Worm (Caenorhabditis elegans): ENCODE data around the gene Y38E10A.3.

The Y38E10A.3 gene

ce11 chrII:12565851-12566250 is 8.7 kb downstream of the Y38E10A.3 start, which contains the start of gene F49C5.7:
F49C5.7 (plus strand) TSS chrII:12566151.
- TF ChIP-seq ref-1 (GFP tag; conservative IDR thresholded peaks at IDR 0.05) (no peak), T22C8.4 (GFP tag; IDR thresholded peaks at IDR 0.05) (no peak)

DNA sequence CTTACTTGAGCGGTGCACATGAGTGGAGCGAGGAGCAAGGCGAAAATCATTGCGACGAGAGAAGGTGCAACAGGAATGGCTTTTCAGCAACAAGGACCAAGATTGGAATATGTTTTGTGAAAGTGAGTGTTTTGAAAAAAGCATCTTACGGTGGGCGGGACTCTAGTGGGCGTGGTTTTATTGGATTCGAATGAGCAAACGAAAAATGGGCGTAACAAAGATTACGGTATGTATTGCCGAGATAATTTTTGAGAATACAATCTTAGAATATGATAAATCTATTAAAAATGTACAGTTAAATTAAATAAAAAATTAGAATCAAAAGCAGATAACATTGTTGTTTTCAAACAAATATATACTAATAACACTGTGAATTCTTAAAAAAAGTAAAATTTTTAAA is 14.4 kb downstream of the Y38E10A.3 start, which contains the start of gene F49C5.12:
F49C5.12 (minus strand) TSS at position 101 of the 400 bp plus-strand sequence.
- TF ChIP-seq T22C8.4 (GFP tag; IDR thresholded peaks at IDR 0.05): no peak
- no peak for TF ChIP-seq tab-1 (GFP tag; IDR thresholded peaks at IDR 0.05)
- TF ChIP-seq ztf-29 (GFP tag; IDR thresholded peaks at IDR 0.05): no peak
- no peak for TF ChIP-seq flt-1 (GFP tag; IDR thresholded peaks at IDR 0.05)
- TF ChIP-seq med-1 (GFP tag; optimal IDR thresholded peaks at IDR 0.05; ENCODE audit: insufficient read depth): no peak
- no peak for TF ChIP-seq cog-1 (tag; optimal IDR thresholded peaks at IDR 0.05)
- no peak for TF ChIP-seq ztf-23 (GFP tag; IDR thresholded peaks at IDR 0.05)
- no peak for TF ChIP-seq ref-1 (GFP tag; conservative IDR thresholded peaks at IDR 0.05)
- no peak for TF ChIP-seq klf-2 (GFP tag; conservative IDR thresholded peaks at IDR 0.05)

- TF ChIP-seq tab-1 (GFP tag; IDR thresholded peaks at IDR 0.05): no peak
- TF ChIP-seq ztf-23 (GFP tag; IDR thresholded peaks at IDR 0.05): no peak
- no peak for TF ChIP-seq klf-2 (GFP tag; conservative IDR thresholded peaks at IDR 0.05)
- TF ChIP-seq cog-1 (tag; optimal IDR thresholded peaks at IDR 0.05): no peak
- no peak for TF ChIP-seq ztf-29 (GFP tag; IDR thresholded peaks at IDR 0.05)
- no peak for TF ChIP-seq T22C8.4 (GFP tag; IDR thresholded peaks at IDR 0.05)
- no peak for TF ChIP-seq med-1 (GFP tag; optimal IDR thresholded peaks at IDR 0.05; ENCODE audit: insufficient read depth)
These were observed 19.0 kb downstream of the Y38E10A.3 start, which contains the start of gene F49C5.11 for ce11 chrII:12555579-12555978. F49C5.11 (plus strand) TSS chrII:12555879.

- TF ChIP-seq klf-2 (GFP tag; conservative IDR thresholded peaks at IDR 0.05) (no peak), T22C8.4 (GFP tag; IDR thresholded peaks at IDR 0.05) (no peak), ref-1 (GFP tag; conservative IDR thresholded peaks at IDR 0.05) (no peak), ztf-23 (GFP tag; IDR thresholded peaks at IDR 0.05) (no peak), ztf-29 (GFP tag; IDR thresholded peaks at IDR 0.05) (no peak), med-1 (GFP tag; optimal IDR thresholded peaks at IDR 0.05; ENCODE audit: insufficient read depth) (no peak), tab-1 (GFP tag; IDR thresholded peaks at IDR 0.05) (no peak), flt-1 (GFP tag; IDR thresholded peaks at IDR 0.05) (no peak), cog-1 (tag; optimal IDR thresholded peaks at IDR 0.05) (no peak)
These were observed 23.6 kb downstream of the Y38E10A.3 start for ce11 chrII:12550940-12551339.

- TF ChIP-seq tab-1 (GFP tag; IDR thresholded peaks at IDR 0.05): no peak
- TF ChIP-seq cog-1 (tag; optimal IDR thresholded peaks at IDR 0.05): no peak
- no peak for TF ChIP-seq med-1 (GFP tag; optimal IDR thresholded peaks at IDR 0.05; ENCODE audit: insufficient read depth)
- no peak for TF ChIP-seq ztf-29 (GFP tag; IDR thresholded peaks at IDR 0.05)
- TF ChIP-seq ref-1 (GFP tag; conservative IDR thresholded peaks at IDR 0.05): no peak
- TF ChIP-seq ztf-23 (GFP tag; IDR thresholded peaks at IDR 0.05): no peak
- TF ChIP-seq T22C8.4 (GFP tag; IDR thresholded peaks at IDR 0.05): no peak
- TF ChIP-seq flt-1 (GFP tag; IDR thresholded peaks at IDR 0.05): no peak
- TF ChIP-seq klf-2 (GFP tag; conservative IDR thresholded peaks at IDR 0.05): no peak
These were observed 25.0 kb downstream of the Y38E10A.3 start for ce11 chrII:12549613-12550012.

ce11 chrII:12547547-12547946 is 27.0 kb downstream of the Y38E10A.3 start, which contains the start of gene F49C5.16:
F49C5.16 (plus strand) TSS chrII:12547847.
- TF ChIP-seq cog-1 (tag; optimal IDR thresholded peaks at IDR 0.05): no peak
- no peak for TF ChIP-seq T22C8.4 (GFP tag; IDR thresholded peaks at IDR 0.05)
- TF ChIP-seq ztf-29 (GFP tag; IDR thresholded peaks at IDR 0.05): no peak

ce11 chrII:12546413-12546812 is 28.2 kb downstream of the Y38E10A.3 start, which contains the start of the genes F49C5.5 and F49C5.10:
F49C5.5 (minus strand) TSS chrII:12546513.
F49C5.10 (plus strand) TSS chrII:12546756.
- no peak for TF ChIP-seq klf-2 (GFP tag; conservative IDR thresholded peaks at IDR 0.05)
- TF ChIP-seq ztf-23 (GFP tag; IDR thresholded peaks at IDR 0.05): no peak
- no peak for TF ChIP-seq ref-1 (GFP tag; conservative IDR thresholded peaks at IDR 0.05)
- TF ChIP-seq cog-1 (tag; optimal IDR thresholded peaks at IDR 0.05): no peak
- no peak for TF ChIP-seq flt-1 (GFP tag; IDR thresholded peaks at IDR 0.05)
- no peak for TF ChIP-seq T22C8.4 (GFP tag; IDR thresholded peaks at IDR 0.05)
- no peak for TF ChIP-seq tab-1 (GFP tag; IDR thresholded peaks at IDR 0.05)
- TF ChIP-seq med-1 (GFP tag; optimal IDR thresholded peaks at IDR 0.05; ENCODE audit: insufficient read depth): no peak
- TF ChIP-seq ztf-29 (GFP tag; IDR thresholded peaks at IDR 0.05): no peak

ce11 chrII:12544533-12544932 is 30.0 kb downstream of the Y38E10A.3 start, which contains the start of gene F49C5.9:
F49C5.9 (minus strand) TSS chrII:12544633.
- no peak for TF ChIP-seq flt-1 (GFP tag; IDR thresholded peaks at IDR 0.05)
- TF ChIP-seq med-1 (GFP tag; optimal IDR thresholded peaks at IDR 0.05; ENCODE audit: insufficient read depth): no peak
- no peak for TF ChIP-seq cog-1 (tag; optimal IDR thresholded peaks at IDR 0.05)
- no peak for TF ChIP-seq ztf-29 (GFP tag; IDR thresholded peaks at IDR 0.05)
- no peak for TF ChIP-seq klf-2 (GFP tag; conservative IDR thresholded peaks at IDR 0.05)
- no peak for TF ChIP-seq ztf-23 (GFP tag; IDR thresholded peaks at IDR 0.05)
- no peak for TF ChIP-seq tab-1 (GFP tag; IDR thresholded peaks at IDR 0.05)
- no peak for TF ChIP-seq T22C8.4 (GFP tag; IDR thresholded peaks at IDR 0.05)
- TF ChIP-seq ref-1 (GFP tag; conservative IDR thresholded peaks at IDR 0.05): no peak

ce11 chrII:12542594-12542997 is 32.0 kb downstream of the Y38E10A.3 start:
- TF ChIP-seq cog-1 (tag; optimal IDR thresholded peaks at IDR 0.05) (no peak), tab-1 (GFP tag; IDR thresholded peaks at IDR 0.05) (no peak), ref-1 (GFP tag; conservative IDR thresholded peaks at IDR 0.05) (no peak), med-1 (GFP tag; optimal IDR thresholded peaks at IDR 0.05; ENCODE audit: insufficient read depth) (no peak), klf-2 (GFP tag; conservative IDR thresholded peaks at IDR 0.05) (no peak), flt-1 (GFP tag; IDR thresholded peaks at IDR 0.05) (no peak), T22C8.4 (GFP tag; IDR thresholded peaks at IDR 0.05) (no peak), ztf-23 (GFP tag; IDR thresholded peaks at IDR 0.05) (no peak), ztf-29 (GFP tag; IDR thresholded peaks at IDR 0.05) (no peak)

DNA sequence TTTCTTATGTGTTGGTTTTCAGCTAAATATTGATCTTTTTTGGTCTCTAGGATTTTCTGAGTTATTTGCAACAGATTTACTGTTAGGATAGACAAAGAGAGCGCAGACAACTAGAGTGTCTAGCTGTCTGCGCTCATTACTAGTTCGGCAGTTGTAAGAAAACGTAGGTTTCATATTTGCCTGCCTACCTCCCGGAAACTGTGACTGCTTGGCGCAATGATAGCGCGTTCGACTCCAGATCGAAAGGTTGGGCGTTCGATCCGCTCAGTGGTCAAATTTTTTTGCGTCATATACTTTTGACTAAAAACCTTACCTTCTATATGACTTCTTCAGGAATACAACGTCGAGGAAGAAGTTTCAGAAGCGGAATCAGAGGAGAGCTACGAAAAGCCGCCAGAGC is 35.2 kb downstream of the Y38E10A.3 start:
- no peak for TF ChIP-seq T22C8.4 (GFP tag; IDR thresholded peaks at IDR 0.05)
- TF ChIP-seq cog-1 (tag; optimal IDR thresholded peaks at IDR 0.05): no peak
- TF ChIP-seq ztf-29 (GFP tag; IDR thresholded peaks at IDR 0.05): no peak
- TF ChIP-seq med-1 (GFP tag; optimal IDR thresholded peaks at IDR 0.05; ENCODE audit: insufficient read depth): no peak
- TF ChIP-seq ref-1 (GFP tag; conservative IDR thresholded peaks at IDR 0.05): no peak
- TF ChIP-seq flt-1 (GFP tag; IDR thresholded peaks at IDR 0.05): no peak
- no peak for TF ChIP-seq tab-1 (GFP tag; IDR thresholded peaks at IDR 0.05)
- no peak for TF ChIP-seq ztf-23 (GFP tag; IDR thresholded peaks at IDR 0.05)
- no peak for TF ChIP-seq klf-2 (GFP tag; conservative IDR thresholded peaks at IDR 0.05)
